Worm (Caenorhabditis elegans): Measurements from ENCODE around the gene ivd-1.
A peak's percentile ranks its signal among the peaks of the same experiment; 100 is the strongest.

Gene ivd-1

ce11 chrIV:5093462-5093861, 4.8 kb upstream of the ivd-1 start:
- TF ChIP-seq nhr-42 (GFP tag; IDR thresholded peaks at IDR 0.05) (no peak), aha-1 (tag) (peak; percentile 94)

- TF ChIP-seq zfp-3 (GFP tag; conservative IDR thresholded peaks at IDR 0.05) (no peak), zag-1 (tag; optimal IDR thresholded peaks at IDR 0.05) (no peak), nhr-48 (tag; optimal IDR thresholded peaks at IDR 0.05) (no peak), nhr-25 (tag; optimal IDR thresholded peaks at IDR 0.05; ENCODE audit: borderline replicate concordance, insufficient read depth) (no peak), php-3 (GFP tag; IDR thresholded peaks at IDR 0.05) (no peak), tag-97 (GFP tag; IDR thresholded peaks at IDR 0.05) (no peak), lin-15B (tag; optimal IDR thresholded peaks at IDR 0.05) (no peak), mes-2 (tag; optimal IDR thresholded peaks at IDR 0.05; ENCODE audit: poor library complexity, severe bottlenecking) (peak; percentile 77), egl-43 (GFP tag; IDR thresholded peaks at IDR 0.05) (no peak), mep-1 (tag; optimal IDR thresholded peaks at IDR 0.05) (peak; percentile 25), madf-9 (GFP tag; conservative IDR thresholded peaks at IDR 0.05) (no peak), unc-39 (tag; optimal IDR thresholded peaks at IDR 0.05) (no peak), spr-3 (GFP tag; optimal IDR thresholded peaks at IDR 0.05) (no peak), rbr-2 (tag; optimal IDR thresholded peaks at IDR 0.05) (peak; percentile 3), ZK546.5 (tag; optimal IDR thresholded peaks at IDR 0.05) (no peak), F37D6.2 (tag; optimal IDR thresholded peaks at IDR 0.05) (no peak), lin-29 (GFP tag; IDR thresholded peaks at IDR 0.05) (no peak), nhr-237 (tag; optimal IDR thresholded peaks at IDR 0.05) (no peak), D1046.2 (GFP tag; IDR thresholded peaks at IDR 0.05) (no peak), daf-8 (GFP tag; IDR thresholded peaks at IDR 0.05) (no peak), F44E2.7 (GFP tag; IDR thresholded peaks at IDR 0.05) (no peak), hif-1 (tag; optimal IDR thresholded peaks at IDR 0.05) (no peak), sdz-12 (GFP tag; optimal IDR thresholded peaks at IDR 0.05) (no peak), ceh-62 (tag; optimal IDR thresholded peaks at IDR 0.05) (no peak), nhr-42 (GFP tag; IDR thresholded peaks at IDR 0.05) (no peak), ZK337.2 (GFP tag; IDR thresholded peaks at IDR 0.05) (no peak), duxl-1 (tag; optimal IDR thresholded peaks at IDR 0.05; ENCODE audit: poor library complexity) (no peak), dmd-9 (GFP tag; IDR thresholded peaks at IDR 0.05) (no peak), nhr-102 (tag; optimal IDR thresholded peaks at IDR 0.05) (no peak), nhr-111 (GFP tag; optimal IDR thresholded peaks at IDR 0.05) (no peak), daf-16 (GFP tag; optimal IDR thresholded peaks at IDR 0.05) (no peak), daf-16 (tag; optimal IDR thresholded peaks at IDR 0.05) (no peak), unc-130 (GFP tag; optimal IDR thresholded peaks at IDR 0.05) (no peak), fos-1 (tag; optimal IDR thresholded peaks at IDR 0.05) (no peak), set-16 (GFP tag; IDR thresholded peaks at IDR 0.05) (no peak), lin-1 (GFP tag; IDR thresholded peaks at IDR 0.05) (no peak), hlh-11 (tag; optimal IDR thresholded peaks at IDR 0.05) (no peak), fkh-10 (GFP tag; optimal IDR thresholded peaks at IDR 0.05) (no peak), mdt-29 (GFP tag; IDR thresholded peaks at IDR 0.05) (no peak), Y75B8A.6 (GFP tag; IDR thresholded peaks at IDR 0.05) (no peak), lin-13 (GFP tag; optimal IDR thresholded peaks at IDR 0.05) (no peak), dve-1 (tag; optimal IDR thresholded peaks at IDR 0.05; ENCODE audit: insufficient read depth) (no peak), cey-2 (tag; optimal IDR thresholded peaks at IDR 0.05; ENCODE audit: borderline replicate concordance, insufficient read depth) (no peak), daf-12 (tag; optimal IDR thresholded peaks at IDR 0.05) (no peak), ceh-44 (GFP tag; IDR thresholded peaks at IDR 0.05) (no peak), T26A8.4 (GFP tag; IDR thresholded peaks at IDR 0.05) (no peak), Y48G9A.11 (GFP tag; IDR thresholded peaks at IDR 0.05) (no peak)
Observed at ce11 chrIV:5090993-5091793, 2.5 kb upstream of the ivd-1 start, which contains the start of the genes snpn-1 and C02B10.4. TSS of gene snpn-1 (minus strand) at chrIV:5091043. TSS of gene C02B10.4 (plus strand) at chrIV:5091586.
